Fruit fly (Drosophila melanogaster) whole organism, larva: Measurements from ENCODE around the gene CG34265.

Experiments
- noc ChIP-seq: fragments of 200-800 bp; sonication (Bioruptor generic); optimal IDR thresholded peaks from 3 replicates; lab custom pipeline; 2019; ENCODE audit warnings: missing biosample characterization, mild to moderate bottlenecking, missing genetic modification characterization, moderate library complexity

Gene CG34265

DNA sequence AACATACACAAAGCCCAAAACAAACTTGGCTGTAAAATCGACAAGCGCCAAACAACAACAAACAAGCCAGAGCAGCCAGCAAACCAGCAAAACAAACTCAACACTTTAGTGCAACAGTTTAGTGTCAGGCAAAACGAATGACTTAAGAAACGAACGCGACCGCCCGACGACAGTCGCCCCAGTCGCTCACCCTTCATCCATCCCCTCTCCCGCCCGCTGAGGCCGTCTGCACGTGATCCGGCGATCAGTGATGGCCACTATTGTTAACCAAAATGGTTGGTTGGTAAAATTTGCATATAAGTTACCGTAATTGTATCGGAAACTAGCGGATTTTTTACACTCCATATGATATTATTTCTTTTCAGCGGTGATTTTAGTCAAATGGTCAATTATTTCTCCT lies 14.6 kb upstream of the CG34265 start:
- TF ChIP-seq noc, result no peak

DNA sequence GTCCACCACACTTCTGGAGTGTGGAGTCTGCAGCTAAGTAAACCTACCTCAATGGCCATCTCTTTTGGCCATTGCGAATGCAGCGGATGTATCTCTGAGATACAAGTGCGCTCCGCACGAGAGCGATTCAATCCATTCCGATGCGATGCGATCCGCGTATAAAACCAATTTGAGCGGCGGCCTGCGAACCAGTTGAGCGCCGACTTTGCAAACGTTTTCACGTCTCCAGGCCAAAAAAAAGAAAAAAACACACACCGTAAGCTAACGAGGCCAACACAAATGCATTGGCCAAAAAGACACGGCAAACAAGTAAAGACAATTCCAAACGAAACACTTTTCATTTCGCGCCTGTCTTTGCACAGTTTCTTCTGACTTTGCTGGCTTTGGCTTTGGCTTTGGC lies 10.6 kb upstream of the CG34265 start, which contains the start of gene ckd:
Gene ckd, plus strand, starts transcription at position 189 of the 400 bp plus-strand sequence.
- TF ChIP-seq noc, result no peak

dm6 chr3L:3259703-3260102 lies 8.6 kb upstream of the CG34265 start:
- TF ChIP-seq noc, result no peak

DNA sequence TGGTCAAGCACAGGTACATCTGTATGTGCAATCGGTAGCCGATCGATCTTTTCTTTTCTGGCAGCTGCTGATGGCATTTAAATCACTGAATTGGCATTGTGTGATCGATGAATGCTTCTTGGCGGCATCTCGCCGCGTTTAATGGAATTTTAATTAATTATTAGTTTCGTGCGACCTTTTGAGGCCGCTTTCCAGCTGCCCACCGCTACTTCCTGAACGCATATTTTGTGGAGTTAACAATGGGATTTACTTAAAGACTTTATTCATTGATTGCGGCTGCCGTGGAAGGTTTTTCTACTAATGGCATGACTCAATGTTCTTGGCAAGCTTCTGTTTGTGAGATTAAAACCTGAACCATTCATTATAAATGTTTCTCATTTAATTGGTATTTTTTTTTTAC lies 6.6 kb upstream of the CG34265 start:
- TF ChIP-seq noc, result no peak

DNA sequence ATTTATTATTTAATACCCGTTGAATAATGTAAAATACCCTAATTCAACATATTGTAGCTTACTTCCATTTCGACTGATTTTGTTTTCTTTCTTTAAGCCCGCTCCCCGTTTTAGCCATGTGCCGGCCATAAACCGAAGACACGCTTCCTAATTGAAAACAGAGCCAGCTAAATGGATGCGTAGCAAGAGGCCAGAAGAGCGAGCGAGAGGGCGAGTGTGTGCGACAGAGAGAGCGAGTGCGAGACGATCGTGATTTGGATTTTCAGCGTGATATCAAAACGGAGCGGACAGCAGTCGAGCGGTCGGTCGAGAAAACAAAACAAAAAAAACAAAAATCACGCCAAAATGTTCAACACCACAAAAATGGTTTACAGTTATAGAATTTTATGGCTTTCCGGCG lies 2.0 kb upstream of the CG34265 start:
- no peak for TF ChIP-seq noc

DNA sequence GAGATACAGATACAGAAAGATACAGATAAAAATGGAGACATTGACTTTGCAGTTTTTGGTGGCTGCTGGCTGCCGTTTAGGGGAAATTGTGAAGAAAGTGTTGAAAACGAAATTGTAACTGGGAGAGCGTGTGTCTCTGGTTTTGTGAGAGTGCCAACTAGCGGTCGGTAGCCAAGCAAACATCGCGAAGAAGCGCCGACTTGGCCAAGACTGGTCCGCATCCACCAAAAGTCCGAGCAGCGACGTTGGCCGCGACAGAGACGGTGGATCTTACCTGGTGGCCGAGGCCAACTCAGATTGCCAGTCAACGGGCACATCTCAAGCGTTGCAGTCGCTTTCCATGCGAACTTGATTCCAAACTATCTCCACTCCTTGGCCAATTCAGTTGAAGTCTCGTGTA lies 2.5 kb downstream of the CG34265 start, which contains the start of gene CG14960:
Gene CG14960, plus strand, starts transcription at position 301 of the 400 bp plus-strand sequence.
- no peak for TF ChIP-seq noc

DNA sequence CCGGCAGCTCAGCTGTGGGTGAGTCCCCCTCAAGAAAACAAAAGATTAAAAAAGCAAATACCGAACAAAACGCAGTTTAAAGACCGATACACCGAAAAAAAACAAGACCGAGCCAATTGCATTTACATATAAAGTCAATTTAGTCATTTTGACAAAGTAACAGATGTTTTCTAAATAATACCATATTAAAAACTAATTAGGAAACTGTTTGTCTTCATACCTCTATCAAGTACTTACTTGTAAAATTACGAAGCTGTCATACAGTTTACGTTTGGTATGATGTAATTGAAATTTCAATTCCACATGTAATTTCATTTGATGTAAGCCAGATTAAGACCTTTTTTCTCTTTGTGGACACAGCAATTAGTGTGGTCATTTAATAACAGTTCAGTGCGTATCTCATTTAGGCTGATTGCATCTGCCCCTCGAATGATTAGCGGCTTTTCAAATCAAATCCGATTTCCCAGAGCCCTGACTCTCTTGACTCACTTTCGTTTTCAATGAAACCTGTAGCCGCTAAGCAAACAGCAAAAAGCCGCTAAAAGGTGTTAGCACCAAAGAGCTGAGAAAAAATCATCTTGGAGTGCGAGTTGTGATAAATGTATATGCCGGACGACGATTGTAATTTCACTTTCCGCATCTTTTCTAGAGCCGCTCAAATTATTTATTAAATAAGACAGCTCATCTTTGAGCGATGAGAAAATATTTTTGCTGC lies 6.4 kb downstream of the CG34265 start:
- TF ChIP-seq noc, result no peak

dm6 chr3L:3276930-3277329 lies 8.7 kb downstream of the CG34265 start:
- TF ChIP-seq noc, result no peak

dm6 chr3L:3279930-3280329 lies 11.7 kb downstream of the CG34265 start, which contains the start of gene CG12017:
Gene CG12017 (plus strand): TSS chr3L:3280239.
- TF ChIP-seq noc, result no peak

DNA sequence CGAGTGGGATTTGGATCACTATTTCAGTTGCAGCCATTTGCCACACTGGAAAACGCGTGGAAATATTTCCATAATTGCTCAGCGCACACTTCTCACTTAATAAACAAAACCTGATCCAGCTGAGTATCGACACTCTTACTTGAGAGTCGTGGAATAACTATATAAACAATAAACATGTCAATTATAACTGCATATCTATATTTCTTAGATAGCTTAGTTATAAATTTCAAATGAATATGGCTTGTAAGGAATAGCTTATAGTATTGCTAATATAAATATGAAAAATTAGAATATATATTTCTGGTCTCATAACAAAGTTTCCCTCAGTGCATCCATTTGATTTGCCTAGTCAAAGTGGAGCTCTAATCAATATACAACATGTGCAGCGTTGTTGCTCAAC lies 15.0 kb downstream of the CG34265 start:
- no peak for TF ChIP-seq noc

- TF ChIP-seq noc, result no peak
Observed at dm6 chr3L:3284900-3285299, 16.6 kb downstream of the CG34265 start.

DNA sequence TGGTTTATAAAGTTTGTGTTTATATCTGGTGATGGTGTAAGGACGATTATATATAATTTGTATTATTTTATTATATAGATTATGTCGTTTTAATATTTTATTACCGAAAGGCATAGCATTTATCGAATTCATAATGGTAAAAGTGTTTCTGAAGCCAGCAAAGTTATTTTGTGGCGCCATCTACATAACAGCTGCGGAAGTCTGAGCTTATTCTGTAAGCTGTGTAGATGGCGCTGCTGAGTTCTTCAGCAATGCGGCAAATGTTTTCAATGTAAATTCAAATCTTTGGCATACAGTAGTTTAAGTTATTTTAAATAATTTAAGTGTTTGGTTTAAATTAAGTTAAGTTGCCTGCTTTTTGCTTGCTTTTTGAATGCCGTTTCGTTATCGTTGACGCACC lies 20.2 kb downstream of the CG34265 start:
- no peak for TF ChIP-seq noc

- no peak for TF ChIP-seq noc
Observed at dm6 chr3L:3291159-3291558, 22.9 kb downstream of the CG34265 start, which contains the start of gene CG12009. Gene CG12009 (plus strand): TSS chr3L:3291459.

DNA sequence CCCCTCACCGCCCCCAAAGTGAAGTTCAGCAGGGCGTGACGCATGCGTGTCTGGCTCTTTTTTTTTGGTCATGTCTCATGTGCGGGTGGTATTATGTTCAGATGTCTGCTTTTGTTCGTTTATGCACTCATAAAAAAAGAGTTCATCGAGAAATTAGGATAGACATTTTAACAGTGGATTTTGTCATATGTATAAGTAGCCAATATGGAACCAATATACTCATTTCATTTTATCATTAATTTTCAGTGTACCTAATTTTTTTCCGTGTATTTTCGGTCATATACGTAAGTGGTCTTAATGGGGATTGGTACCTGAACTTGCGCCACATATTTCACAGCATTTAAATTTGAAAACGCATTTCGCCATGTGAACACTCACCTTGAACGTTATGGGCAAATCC lies 32.1 kb downstream of the CG34265 start:
- no peak for TF ChIP-seq noc

- peak; percentile 97 for TF ChIP-seq noc
Observed at dm6 chr3L:3301171-3301738, 33.0 kb downstream of the CG34265 start.

dm6 chr3L:3303087-3303526 lies 34.8 kb downstream of the CG34265 start, which contains the start of gene CG14968:
Gene CG14968 (minus strand): TSS chr3L:3303112.
- peak; percentile 96 for TF ChIP-seq noc

DNA sequence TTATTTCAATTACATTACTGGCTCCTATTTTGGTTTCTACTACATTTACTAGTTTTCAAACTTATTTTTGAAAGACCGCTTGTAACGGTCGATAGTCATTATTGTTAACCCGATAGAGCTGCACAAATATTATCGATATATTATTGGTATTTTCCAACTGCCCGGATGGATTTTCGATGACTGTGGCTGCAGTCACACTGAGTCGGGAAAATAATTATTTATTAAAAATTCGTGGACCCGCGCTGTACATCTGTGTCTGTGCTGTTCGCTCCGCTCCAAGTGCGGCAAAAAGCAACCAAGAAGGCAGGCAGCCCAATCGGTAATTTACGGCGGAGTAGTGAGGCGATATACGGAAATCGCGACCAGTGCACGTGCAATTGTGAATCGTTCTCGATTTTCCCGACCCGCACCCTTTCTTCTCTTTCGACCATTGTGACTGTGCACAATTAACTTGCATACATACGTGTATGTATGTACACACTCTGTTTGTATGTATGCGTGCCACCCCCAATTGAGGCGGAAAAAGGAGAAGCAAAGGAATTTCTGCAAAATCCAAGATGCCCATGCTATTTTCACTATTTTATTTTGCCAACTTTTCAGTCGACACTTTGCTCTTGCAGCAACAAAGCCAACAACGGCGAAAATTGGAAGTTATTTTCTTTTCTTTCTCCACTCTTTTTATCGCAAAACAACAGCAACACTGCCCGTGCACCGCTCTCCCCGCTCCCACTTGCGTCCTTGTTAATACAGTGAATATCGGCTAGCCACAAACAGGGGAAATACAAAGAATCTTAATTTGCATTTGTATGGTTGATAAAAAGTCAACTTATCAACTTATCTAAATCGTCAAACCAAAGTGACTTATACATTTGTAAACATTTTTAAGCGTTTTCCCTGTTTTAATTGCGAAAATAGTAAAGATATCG lies 35.5 kb downstream of the CG34265 start, which contains the start of gene ZnT63C:
Gene ZnT63C, plus strand, starts transcription at position 175 of the 926 bp plus-strand sequence.
- no peak for TF ChIP-seq noc
